Worm (Caenorhabditis elegans): ENCODE measurements around the gene F09E10.6.

ce11 chrX:1473794-1474193 lies 23.7 kb downstream of the F09E10.6 start:
- TF ChIP-seq F57C9.4 (tag; optimal IDR thresholded peaks at IDR 0.05) (no peak), somi-1 (GFP tag; optimal IDR thresholded peaks at IDR 0.05) (no peak), ztf-22 (GFP tag; optimal IDR thresholded peaks at IDR 0.05) (no peak), ccch-3 (GFP tag; optimal IDR thresholded peaks at IDR 0.05) (no peak), F39B2.1 (GFP tag; IDR thresholded peaks at IDR 0.05) (no peak), C06A6.2 (GFP tag; conservative IDR thresholded peaks at IDR 0.05) (no peak), T26A5.8 (tag; optimal IDR thresholded peaks at IDR 0.05) (no peak), nhr-80 (tag; optimal IDR thresholded peaks at IDR 0.05) (no peak), dpl-1 (GFP tag; optimal IDR thresholded peaks at IDR 0.05) (no peak), zim-3 (tag; optimal IDR thresholded peaks at IDR 0.05) (no peak), rpc-1 (optimal IDR thresholded peaks at IDR 0.05) (peak; percentile 16), rpc-1 (tag; optimal IDR thresholded peaks at IDR 0.05) (peak; percentile 57), C17E4.6 (GFP tag; IDR thresholded peaks at IDR 0.05) (no peak), rec-8 (tag; optimal IDR thresholded peaks at IDR 0.05) (no peak)

All from whole organism, young adult.